Worm (Caenorhabditis elegans) whole organism, midembryonic: ENCODE measurements around the gene fbn-1.

Source experiments
- T22C8.4 ChIP-seq: fragments of 200-800 bp; sonication (Bioruptor generic); IDR thresholded peaks from 2 replicates; pipeline ENCODE4 v1.3.6; 2022; ENCODE audit warnings: missing genetic modification characterization, missing compliant biosample characterization
- cog-1 ChIP-seq: sonication (generic microtip); optimal IDR thresholded peaks from 2 replicates; lab custom pipeline; 2016; ENCODE audit warnings: missing genetic modification characterization, missing compliant biosample characterization
- flt-1 ChIP-seq: fragments of 200-800 bp; sonication (Bioruptor generic); IDR thresholded peaks from 2 replicates; pipeline ENCODE4 v1.3.6; 2022; ENCODE audit warnings: missing genetic modification characterization, missing compliant biosample characterization
- klf-2 ChIP-seq: fragments of 200-800 bp; sonication (Bioruptor generic); conservative IDR thresholded peaks from 2 replicates; pipeline ENCODE4 v1.3.6; 2022; ENCODE audit warnings: missing genetic modification reagents, missing genetic modification characterization, missing compliant biosample characterization
- med-1 ChIP-seq: sonication (generic microtip); optimal IDR thresholded peaks from 2 replicates; lab custom pipeline; 2017; ENCODE audit warnings: missing genetic modification characterization, mild to moderate bottlenecking, missing compliant biosample characterization, antibody characterized with exemption, missing genetic modification reagents; ENCODE audit not compliant: insufficient read depth
- ref-1 ChIP-seq: fragments of 200-800 bp; sonication (Bioruptor generic); conservative IDR thresholded peaks from 2 replicates; pipeline ENCODE4 v1.3.6; 2022; ENCODE audit warnings: missing genetic modification reagents, missing genetic modification characterization, missing compliant biosample characterization
- tab-1 ChIP-seq: fragments of 200-800 bp; sonication (Bioruptor generic); IDR thresholded peaks from 2 replicates; pipeline ENCODE4 v1.3.6; 2022; ENCODE audit warnings: missing genetic modification characterization, missing compliant biosample characterization
- ztf-23 ChIP-seq: fragments of 200-800 bp; sonication (Bioruptor generic); IDR thresholded peaks from 2 replicates; pipeline ENCODE4 v1.3.6; 2022; ENCODE audit warnings: missing genetic modification reagents, missing genetic modification characterization, missing compliant biosample characterization
- ztf-29 ChIP-seq: fragments of 200-800 bp; sonication (Bioruptor generic); IDR thresholded peaks from 2 replicates; pipeline ENCODE4 v1.3.6; 2022; ENCODE audit warnings: missing genetic modification reagents, missing genetic modification characterization, missing compliant biosample characterization

Gene fbn-1

ce11 chrIII:7614530-7614929 lies 10.7 kb upstream of the fbn-1 start, which contains the start of gene T04A6.2:
TSS of gene T04A6.2 (plus strand) at chrIII:7614830.
- TF ChIP-seq tab-1 (GFP tag; lab: Robert Waterston, UW) (no peak), klf-2 (GFP tag; lab: Robert Waterston, UW) (no peak), ztf-23 (GFP tag; lab: Robert Waterston, UW) (no peak), ztf-29 (GFP tag; lab: Robert Waterston, UW) (no peak), med-1 (GFP tag; lab: Kevin White, UChicago) (no peak), flt-1 (GFP tag; lab: Robert Waterston, UW) (no peak), cog-1 (tag; lab: Kevin White, UChicago) (no peak), T22C8.4 (GFP tag; lab: Robert Waterston, UW) (no peak), ref-1 (GFP tag; lab: Robert Waterston, UW) (no peak)

ce11 chrIII:7616228-7616627 lies 9.0 kb upstream of the fbn-1 start, which contains the start of gene T04A6.1:
TSS of gene T04A6.1 (plus strand) at chrIII:7616528.
- TF ChIP-seq med-1 (GFP tag; lab: Kevin White, UChicago), result no peak
- no peak for TF ChIP-seq klf-2 (GFP tag; lab: Robert Waterston, UW)
- no peak for TF ChIP-seq ztf-29 (GFP tag; lab: Robert Waterston, UW)
- no peak for TF ChIP-seq tab-1 (GFP tag; lab: Robert Waterston, UW)
- TF ChIP-seq ref-1 (GFP tag; lab: Robert Waterston, UW), result no peak
- no peak for TF ChIP-seq flt-1 (GFP tag; lab: Robert Waterston, UW)
- no peak for TF ChIP-seq cog-1 (tag; lab: Kevin White, UChicago)
- no peak for TF ChIP-seq ztf-23 (GFP tag; lab: Robert Waterston, UW)
- TF ChIP-seq T22C8.4 (GFP tag; lab: Robert Waterston, UW), result no peak

ce11 chrIII:7618294-7618693 lies 6.9 kb upstream of the fbn-1 start:
- TF ChIP-seq T22C8.4 (GFP tag; lab: Robert Waterston, UW), result no peak
- TF ChIP-seq ztf-29 (GFP tag; lab: Robert Waterston, UW), result no peak
- no peak for TF ChIP-seq tab-1 (GFP tag; lab: Robert Waterston, UW)

- TF ChIP-seq T22C8.4 (GFP tag; lab: Robert Waterston, UW) (no peak), tab-1 (GFP tag; lab: Robert Waterston, UW) (no peak), flt-1 (GFP tag; lab: Robert Waterston, UW) (no peak), cog-1 (tag; lab: Kevin White, UChicago) (no peak), med-1 (GFP tag; lab: Kevin White, UChicago) (no peak), ref-1 (GFP tag; lab: Robert Waterston, UW) (no peak), ztf-29 (GFP tag; lab: Robert Waterston, UW) (no peak), ztf-23 (GFP tag; lab: Robert Waterston, UW) (no peak), klf-2 (GFP tag; lab: Robert Waterston, UW) (no peak)
Measured at ce11 chrIII:7619846-7620245, 5.3 kb upstream of the fbn-1 start.

ce11 chrIII:7621355-7621754 lies 3.8 kb upstream of the fbn-1 start:
- TF ChIP-seq flt-1 (GFP tag; lab: Robert Waterston, UW) (no peak), cog-1 (tag; lab: Kevin White, UChicago) (no peak), tab-1 (GFP tag; lab: Robert Waterston, UW) (no peak), T22C8.4 (GFP tag; lab: Robert Waterston, UW) (no peak), klf-2 (GFP tag; lab: Robert Waterston, UW) (no peak), ref-1 (GFP tag; lab: Robert Waterston, UW) (no peak)

ce11 chrIII:7622922-7623321 lies 2.3 kb upstream of the fbn-1 start:
- no peak for TF ChIP-seq ztf-29 (GFP tag; lab: Robert Waterston, UW)
- no peak for TF ChIP-seq ztf-23 (GFP tag; lab: Robert Waterston, UW)
- TF ChIP-seq cog-1 (tag; lab: Kevin White, UChicago), result no peak
- no peak for TF ChIP-seq T22C8.4 (GFP tag; lab: Robert Waterston, UW)
- no peak for TF ChIP-seq klf-2 (GFP tag; lab: Robert Waterston, UW)
- TF ChIP-seq tab-1 (GFP tag; lab: Robert Waterston, UW), result no peak
- no peak for TF ChIP-seq med-1 (GFP tag; lab: Kevin White, UChicago)
- TF ChIP-seq ref-1 (GFP tag; lab: Robert Waterston, UW), result no peak
- TF ChIP-seq flt-1 (GFP tag; lab: Robert Waterston, UW), result no peak

- no peak for TF ChIP-seq flt-1 (GFP tag; lab: Robert Waterston, UW)
- TF ChIP-seq med-1 (GFP tag; lab: Kevin White, UChicago), result no peak
- no peak for TF ChIP-seq tab-1 (GFP tag; lab: Robert Waterston, UW)
- no peak for TF ChIP-seq cog-1 (tag; lab: Kevin White, UChicago)
- no peak for TF ChIP-seq ztf-29 (GFP tag; lab: Robert Waterston, UW)
- no peak for TF ChIP-seq ref-1 (GFP tag; lab: Robert Waterston, UW)
- TF ChIP-seq T22C8.4 (GFP tag; lab: Robert Waterston, UW), result no peak
- no peak for TF ChIP-seq klf-2 (GFP tag; lab: Robert Waterston, UW)
- TF ChIP-seq ztf-23 (GFP tag; lab: Robert Waterston, UW), result no peak
Measured at ce11 chrIII:7641337-7641736, 16.2 kb downstream of the fbn-1 start.

- peak; percentile 78 for TF ChIP-seq ref-1 (GFP tag; lab: Robert Waterston, UW)
- peak; percentile 71 for TF ChIP-seq T22C8.4 (GFP tag; lab: Robert Waterston, UW)
- TF ChIP-seq cog-1 (tag; lab: Kevin White, UChicago), result no peak
- TF ChIP-seq ztf-29 (GFP tag; lab: Robert Waterston, UW), result peak; percentile 32; the same call in 1 of the 2 replicates
- TF ChIP-seq flt-1 (GFP tag; lab: Robert Waterston, UW), result peak; percentile 93
- 0 out of 2 replicates have a peak, but pooled peaks have one; percentile 33 for TF ChIP-seq klf-2 (GFP tag; lab: Robert Waterston, UW)
- TF ChIP-seq ztf-23 (GFP tag; lab: Robert Waterston, UW), result peak; percentile 76; the same call in 1 of the 2 replicates
- peak; percentile 81; the same call in 1 of the 2 replicates for TF ChIP-seq tab-1 (GFP tag; lab: Robert Waterston, UW)
- TF ChIP-seq med-1 (GFP tag; lab: Kevin White, UChicago), result no peak
Measured at ce11 chrIII:7642015-7642414, 16.8 kb downstream of the fbn-1 start.

- TF ChIP-seq tab-1 (GFP tag; lab: Robert Waterston, UW), result no peak
Measured at ce11 chrIII:7643084-7643483, 17.9 kb downstream of the fbn-1 start, which contains the start of gene upp-1. TSS of gene upp-1 (minus strand) at chrIII:7643101.
